Worm (Caenorhabditis elegans) whole organism, L1 larva: ENCODE results near the gene F16B3.2.

Experiments used
- ceh-82 ChIP-seq, 3 experiments: fragments of 150-350 bp in 1 of 3; sonication (generic microtip) in 2 of 3; optimal IDR thresholded peaks; 2 replicates each; lab custom pipeline; 2014 to 2017; ENCODE audit warnings: missing biosample characterization in 3 of 3, missing genetic modification characterization in 3 of 3
- lin-13 ChIP-seq: fragments of 150-350 bp; optimal IDR thresholded peaks from 2 replicates; lab custom pipeline; 2014; ENCODE audit warnings: missing biosample characterization, missing genetic modification reagents, missing genetic modification characterization

ce11 chrV:1305846-1306245 lies 9.1 kb upstream of the F16B3.2 start:
- TF ChIP-seq ceh-82 (tag; optimal IDR thresholded peaks at IDR 0.05; lab: Kevin White, UChicago) (no peak), lin-13 (GFP tag; lab: Kevin White, UChicago) (no peak)
